Fruit fly (Drosophila melanogaster): ENCODE results near the gene CG13933.
A peak's percentile ranks its signal among the peaks of the same experiment; 100 is the strongest.

CG13933 gene

DNA sequence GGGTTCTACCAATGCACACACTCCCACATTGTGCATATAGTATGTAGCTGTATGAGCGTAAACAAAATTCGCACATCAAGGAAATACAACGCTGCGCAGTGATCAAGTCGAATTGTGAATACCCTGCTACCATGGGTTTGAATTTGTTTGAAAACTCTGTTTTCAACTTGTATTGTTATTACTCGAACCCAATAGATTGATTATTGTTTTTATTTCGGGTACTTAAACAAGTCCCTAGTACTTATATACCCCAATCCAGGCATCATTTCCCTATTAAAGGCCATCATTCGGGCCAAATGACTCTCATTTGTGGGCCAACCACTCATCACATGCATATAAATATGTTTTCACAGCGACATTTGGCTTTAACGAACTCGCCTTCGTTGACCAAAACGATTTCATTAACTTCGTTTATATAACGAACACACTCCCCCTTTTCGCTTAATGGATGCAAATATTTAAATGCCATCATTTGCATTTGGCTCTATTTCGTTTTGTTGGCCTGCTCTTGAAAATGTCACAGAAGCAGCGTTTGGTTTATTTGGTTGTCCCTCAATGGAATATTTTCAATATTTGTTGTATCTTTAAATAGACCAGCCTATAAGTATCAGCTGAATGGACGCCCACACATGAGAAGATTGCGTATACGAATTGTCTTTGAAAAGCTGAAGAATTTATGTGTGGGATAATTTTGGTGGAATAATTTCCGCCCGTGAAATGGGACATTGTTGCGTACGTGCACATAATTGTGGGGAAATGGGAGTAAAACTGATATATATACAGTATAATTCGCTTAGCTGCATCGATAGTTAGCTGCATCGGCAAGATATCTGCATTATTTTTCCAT is 34.6 kb downstream of the CG13933 start (continued):
- peak; percentile 66 for TF ChIP-seq CG2678 (tag; optimal IDR thresholded peaks at IDR 0.05)
- peak; percentile 73 for TF ChIP-seq Abd-B (GFP tag; optimal IDR thresholded peaks at IDR 0.05)
- TF ChIP-seq mld (GFP tag; IDR thresholded peaks at IDR 0.05; ENCODE audit: partially characterized antibody) = no peak
- TF ChIP-seq bcd (GFP tag; optimal IDR thresholded peaks at IDR 0.05) = peak; percentile 56
- TF ChIP-seq cg (GFP tag; optimal IDR thresholded peaks at IDR 0.05) = no peak
- TF ChIP-seq Neu2 (GFP tag; optimal IDR thresholded peaks at IDR 0.05; ENCODE audit: borderline replicate concordance) = no peak
- no peak for TF ChIP-seq CG13287 (GFP tag; IDR thresholded peaks at IDR 0.05; ENCODE audit: partially characterized antibody)
- peak; percentile 83 for TF ChIP-seq CG10366 (GFP tag; IDR thresholded peaks at IDR 0.05)
- peak; percentile 26 for TF ChIP-seq ATbp (GFP tag; optimal IDR thresholded peaks at IDR 0.05)
- TF ChIP-seq fd3F (GFP tag; optimal IDR thresholded peaks at IDR 0.05) = peak; percentile 72
- TF ChIP-seq dpn (GFP tag; optimal IDR thresholded peaks at IDR 0.05) = peak; percentile 62 to 79
- TF ChIP-seq trem (tag; optimal IDR thresholded peaks at IDR 0.05) = no peak
- TF ChIP-seq MESR4 (GFP tag; optimal IDR thresholded peaks at IDR 0.05) = no peak
- no peak for TF ChIP-seq CG7963 (GFP tag; IDR thresholded peaks at IDR 0.05; ENCODE audit: partially characterized antibody)
- TF ChIP-seq CG4617 (GFP tag; optimal IDR thresholded peaks at IDR 0.05; ENCODE audit: borderline replicate concordance) = no peak
- no peak for TF ChIP-seq Nf-YA (GFP tag; IDR thresholded peaks at IDR 0.05)
- peak; percentile 70 for TF ChIP-seq Dip3 (GFP tag; optimal IDR thresholded peaks at IDR 0.05)
- no peak for TF ChIP-seq CG13775 (GFP tag; optimal IDR thresholded peaks at IDR 0.05)
- TF ChIP-seq Med (GFP tag) = peak; percentile 95
- TF ChIP-seq CG6654 (GFP tag; optimal IDR thresholded peaks at IDR 0.05) = no peak
- TF ChIP-seq Hr78 (GFP tag; optimal IDR thresholded peaks at IDR 0.05) = no peak
- TF ChIP-seq CG6791 (GFP tag; IDR thresholded peaks at IDR 0.05; ENCODE audit: partially characterized antibody) = no peak
- TF ChIP-seq CG11696 (GFP tag; IDR thresholded peaks at IDR 0.05) = peak; percentile 32; the same call in 1 of the 2 replicates
- peak; percentile 73 for TF ChIP-seq CG12219 (GFP tag; optimal IDR thresholded peaks at IDR 0.05)
- peak; percentile 39 for TF ChIP-seq gcm2 (GFP tag; optimal IDR thresholded peaks at IDR 0.05)
- no peak for TF ChIP-seq Adf1 (GFP tag; IDR thresholded peaks at IDR 0.05)
- TF ChIP-seq CG13296 (GFP tag; optimal IDR thresholded peaks at IDR 0.05) = peak; percentile 46
- peak; percentile 35 for TF ChIP-seq Atf3 (GFP tag; optimal IDR thresholded peaks at IDR 0.05)
- TF ChIP-seq CG15011 (GFP tag; optimal IDR thresholded peaks at IDR 0.05) = no peak
- peak; percentile 66 for TF ChIP-seq Fer3 (tag; optimal IDR thresholded peaks at IDR 0.05)
- TF ChIP-seq Bgb (GFP tag; IDR thresholded peaks at IDR 0.05; ENCODE audit: partially characterized antibody) = no peak
- TF ChIP-seq CG2116 (GFP tag; optimal IDR thresholded peaks at IDR 0.05) = no peak
- no peak for TF ChIP-seq CG12236 (GFP tag; optimal IDR thresholded peaks at IDR 0.05)
- TF ChIP-seq Poxn (GFP tag; IDR thresholded peaks at IDR 0.05) = peak; percentile 24; the same call in 1 of the 2 replicates
- no peak for TF ChIP-seq Kr (GFP tag; optimal IDR thresholded peaks at IDR 0.05)
- peak; percentile 74 for TF ChIP-seq CG6689 (GFP tag; IDR thresholded peaks at IDR 0.05)
- peak; percentile 55 for TF ChIP-seq chn (GFP tag; optimal IDR thresholded peaks at IDR 0.05)
- peak; percentile 45; the same call in 1 of the 3 replicates for TF ChIP-seq CG11560 (tag; IDR thresholded peaks at IDR 0.05)
- no peak for TF ChIP-seq Blimp-1 (GFP tag; optimal IDR thresholded peaks at IDR 0.05)
- peak; percentile 0 for TF ChIP-seq CG10462 (GFP tag; optimal IDR thresholded peaks at IDR 0.05)
- no peak for TF ChIP-seq CG7987 (GFP tag; optimal IDR thresholded peaks at IDR 0.05)
- TF ChIP-seq Dll (GFP tag; IDR thresholded peaks at IDR 0.05; ENCODE audit: partially characterized antibody) = no peak
- TF ChIP-seq NFAT (GFP tag; IDR thresholded peaks at IDR 0.05) = peak; percentile 60; the same call in 1 of the 2 replicates
- peak; percentile 39 for TF ChIP-seq CG11723 (GFP tag; optimal IDR thresholded peaks at IDR 0.05)
- TF ChIP-seq CG7745 (tag; optimal IDR thresholded peaks at IDR 0.05) = no peak
- TF ChIP-seq row (GFP tag; IDR thresholded peaks at IDR 0.05) = peak; percentile 86
- TF ChIP-seq CoRest (tag; optimal IDR thresholded peaks at IDR 0.05) = peak; percentile 64
